Worm (Caenorhabditis elegans): ENCODE data around the gene K07D4.9.

ce11 chrII:4004614-4005013, 23.8 kb upstream of the K07D4.9 start, which contains the start of gene ephx-1:
- no peak for TF ChIP-seq unc-62 (GFP tag; optimal IDR thresholded peaks at IDR 0.05)
- no peak for TF ChIP-seq ztf-11 (tag; optimal IDR thresholded peaks at IDR 0.05)
- TF ChIP-seq elt-2 (tag; optimal IDR thresholded peaks at IDR 0.05), result no peak
- no peak for TF ChIP-seq skn-1 (tag; optimal IDR thresholded peaks at IDR 0.05)
- no peak for TF ChIP-seq pqm-1 (tag; optimal IDR thresholded peaks at IDR 0.05)
- TF ChIP-seq elt-3 (tag; optimal IDR thresholded peaks at IDR 0.05), result no peak
- no peak for TF ChIP-seq unc-39 (tag; optimal IDR thresholded peaks at IDR 0.05)
